Fruit fly (Drosophila melanogaster) whole organism, wandering third instar larva: ENCODE data around the gene Polr2J.

Experiments
- CG9705 ChIP-seq: fragments of 200-800 bp; sonication (Bioruptor generic); optimal IDR thresholded peaks from 2 replicates; lab custom pipeline; 2018; ENCODE audit warnings: missing biosample characterization, mild to moderate bottlenecking, missing genetic modification characterization
- CrebA ChIP-seq: fragments of 200-800 bp; sonication (Bioruptor generic); optimal IDR thresholded peaks from 2 replicates; lab custom pipeline; 2016; ENCODE audit warnings: missing biosample characterization, mild to moderate bottlenecking, missing genetic modification characterization, borderline replicate concordance
- Dif ChIP-seq: fragments of 200-275, 200-300 bp; sonication (Bioruptor generic); optimal IDR thresholded peaks from 2 replicates; lab custom pipeline; 2018; ENCODE audit warnings: missing biosample characterization, missing genetic modification characterization; ENCODE audit not compliant: partially characterized antibody
- GATAd ChIP-seq: sonication (Bioruptor generic); optimal IDR thresholded peaks from 2 replicates; lab custom pipeline; 2016; ENCODE audit warnings: missing biosample characterization, missing genetic modification characterization
- Hr83 ChIP-seq: fragments of 200-300 bp; sonication (Bioruptor generic); optimal IDR thresholded peaks from 2 replicates; lab custom pipeline; 2016; ENCODE audit warnings: missing biosample characterization, mild to moderate bottlenecking, missing genetic modification characterization, moderate library complexity; ENCODE audit not compliant: poor library complexity, severe bottlenecking
- Mio ChIP-seq: sonication (Bioruptor generic); optimal IDR thresholded peaks from 2 replicates; lab custom pipeline; 2016; ENCODE audit warnings: missing biosample characterization, missing genetic modification characterization
- Myc ChIP-seq: fragments of >200 bp; optimal IDR thresholded peaks from 2 replicates; lab custom pipeline; 2017
- Rel ChIP-seq, 2 experiments: fragments of 200-800 bp; sonication (Bioruptor generic) in 1 of 2; optimal IDR thresholded peaks; 2 replicates in 1 of 2; 3 replicates in 1 of 2; lab custom pipeline; 2016 to 2019; ENCODE audit warnings: mild to moderate bottlenecking in 2 of 2, missing biosample characterization in 2 of 2, missing genetic modification characterization in 2 of 2, moderate library complexity in 1 of 2
- fru ChIP-seq: fragments of 200-800 bp; sonication (Bioruptor generic); optimal IDR thresholded peaks from 3 replicates; lab custom pipeline; 2016; ENCODE audit warnings: missing biosample characterization, mild to moderate bottlenecking, missing genetic modification characterization
- pan ChIP-seq: fragments of >200 bp; optimal IDR thresholded peaks from 2 replicates; lab custom pipeline; 2017
- psq ChIP-seq: fragments of 200-800 bp; sonication (Bioruptor generic); optimal IDR thresholded peaks from 3 replicates; lab custom pipeline; 2017; ENCODE audit warnings: missing biosample characterization, mild to moderate bottlenecking, missing genetic modification characterization, moderate library complexity
- tai ChIP-seq: sonication (Bioruptor generic); optimal IDR thresholded peaks from 2 replicates; lab custom pipeline; 2016; ENCODE audit warnings: missing biosample characterization, missing genetic modification characterization
- usp ChIP-seq: fragments of >200 bp; optimal IDR thresholded peaks from 2 replicates; lab custom pipeline; 2017; ENCODE audit warnings: missing biosample characterization, missing genetic modification characterization

DNA sequence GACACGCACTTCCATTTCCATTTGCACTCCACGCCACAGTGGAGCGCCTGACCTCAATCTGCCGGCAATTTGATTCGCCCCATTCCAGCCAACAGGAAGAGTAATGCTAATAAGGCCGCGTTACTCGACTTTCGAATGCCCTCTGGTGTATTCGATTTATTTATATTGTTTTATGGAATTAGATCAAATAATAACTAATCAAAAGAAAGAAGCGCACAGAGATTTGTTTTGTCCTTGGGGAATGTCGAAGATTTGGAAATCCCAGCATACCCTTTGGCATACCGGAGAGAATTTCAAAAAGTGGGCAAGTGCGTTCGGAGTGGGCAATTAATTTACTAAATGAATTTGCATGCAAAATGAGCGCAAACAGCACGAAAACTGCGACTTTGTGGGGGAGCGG, 35.4 kb downstream of the Polr2J start:
- no peak for TF ChIP-seq Rel (GFP tag; optimal IDR thresholded peaks at IDR 0.05; lab: Kevin White, UChicago)
- no peak for TF ChIP-seq Rel (tag; optimal IDR thresholded peaks at IDR 0.05; lab: Kevin White, UChicago)
- TF ChIP-seq Dif (GFP tag; lab: Kevin White, UChicago): no peak
- TF ChIP-seq fru: no peak
- no peak for TF ChIP-seq pan (lab: Kevin White, UChicago)
- TF ChIP-seq CrebA (GFP tag; lab: Kevin White, UChicago): no peak
- TF ChIP-seq Myc (lab: Kevin White, UChicago): no peak
- no peak for TF ChIP-seq Mio (GFP tag; lab: Kevin White, UChicago)
- TF ChIP-seq CG9705: no peak
- TF ChIP-seq GATAd (GFP tag; lab: Kevin White, UChicago): no peak
- no peak for TF ChIP-seq Hr83 (GFP tag; lab: Kevin White, UChicago)
- TF ChIP-seq usp (GFP tag; lab: Kevin White, UChicago): no peak
- TF ChIP-seq tai: no peak
- no peak for TF ChIP-seq psq (GFP tag; lab: Kevin White, UChicago)
